Worm (Caenorhabditis elegans): ENCODE measurements around the gene F13E9.15.

The F13E9.15 gene

DNA sequence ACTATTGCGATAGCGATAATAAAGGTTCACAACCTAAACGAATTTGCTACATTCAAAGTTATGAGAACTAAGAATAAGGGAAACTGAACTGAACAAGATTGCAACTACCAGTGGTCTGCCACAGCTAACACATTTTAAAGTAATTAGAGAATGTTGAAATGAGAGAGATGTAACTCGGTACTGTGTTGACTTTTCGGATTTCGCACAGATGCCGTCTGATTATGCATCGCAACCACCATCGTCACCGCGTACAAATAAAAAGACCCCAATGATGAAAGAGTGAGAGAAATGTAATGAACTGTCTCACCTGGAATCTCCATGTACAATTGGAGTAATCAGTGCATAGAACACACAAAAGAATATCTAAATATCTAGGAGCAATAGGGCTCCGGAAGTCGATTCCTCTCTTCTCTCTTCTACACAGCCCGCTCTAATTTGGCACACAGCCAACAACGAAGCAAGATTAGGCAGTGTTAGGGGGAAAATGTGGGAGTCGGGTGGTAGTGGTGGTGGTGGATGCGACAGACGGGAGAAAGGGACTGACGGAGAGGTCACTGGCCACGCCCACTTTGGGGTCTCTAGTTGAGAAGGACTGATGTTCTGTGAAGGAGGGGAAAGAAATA is 20.9 kb downstream of the F13E9.15 start, which contains the start of gene F13E9.11:
TSS of gene F13E9.11 (minus strand) at position 507 of the 623 bp plus-strand sequence.
- TF ChIP-seq nfya-1 (tag; optimal IDR thresholded peaks at IDR 0.05; ENCODE audit: insufficient read depth) (peak; percentile 35), hmg-11 (tag; optimal IDR thresholded peaks at IDR 0.05) (peak; percentile 8), nhr-28 (tag; optimal IDR thresholded peaks at IDR 0.05) (no peak), nhr-43 (tag; optimal IDR thresholded peaks at IDR 0.05; ENCODE audit: poor library complexity, severe bottlenecking) (no peak)

DNA sequence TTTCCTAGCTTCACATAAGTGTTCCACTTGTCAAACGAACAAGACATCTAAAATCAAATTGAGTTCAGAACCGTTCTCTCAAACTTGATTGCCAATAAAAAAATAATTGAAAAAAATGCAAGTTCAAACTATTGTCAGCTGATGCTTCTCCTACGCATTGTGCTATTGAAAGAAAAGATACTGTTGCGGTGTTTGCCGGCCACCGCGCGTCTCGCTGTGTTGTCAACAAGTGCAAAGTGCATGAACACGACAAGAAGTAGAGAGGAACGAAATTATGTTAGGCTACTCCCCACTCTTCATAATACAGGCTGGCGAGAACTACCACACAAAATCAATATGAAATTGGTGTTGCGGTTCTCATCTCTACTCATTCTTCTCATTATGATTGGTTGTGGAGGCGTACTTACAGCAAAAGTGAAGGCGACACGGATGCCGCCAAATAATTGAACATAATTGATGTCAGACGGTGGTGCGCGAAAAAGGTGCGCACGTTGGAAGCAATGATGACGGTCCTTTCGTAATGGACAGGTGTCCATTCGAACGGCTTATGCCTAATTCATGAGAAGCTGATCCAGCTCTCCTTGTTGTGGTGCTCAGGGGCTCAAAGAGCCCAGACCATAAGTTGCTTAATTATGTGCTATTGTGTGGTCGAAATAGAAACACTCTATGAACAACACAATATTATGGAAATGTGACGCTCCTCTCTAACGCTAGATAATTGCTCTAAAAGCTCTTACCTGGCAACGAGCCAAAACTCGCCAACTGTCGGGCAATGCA is 22.1 kb downstream of the F13E9.15 start:
- TF ChIP-seq mdl-1 (tag; optimal IDR thresholded peaks at IDR 0.05): no peak
- TF ChIP-seq pha-4 (tag; optimal IDR thresholded peaks at IDR 0.05): peak; percentile 68

DNA sequence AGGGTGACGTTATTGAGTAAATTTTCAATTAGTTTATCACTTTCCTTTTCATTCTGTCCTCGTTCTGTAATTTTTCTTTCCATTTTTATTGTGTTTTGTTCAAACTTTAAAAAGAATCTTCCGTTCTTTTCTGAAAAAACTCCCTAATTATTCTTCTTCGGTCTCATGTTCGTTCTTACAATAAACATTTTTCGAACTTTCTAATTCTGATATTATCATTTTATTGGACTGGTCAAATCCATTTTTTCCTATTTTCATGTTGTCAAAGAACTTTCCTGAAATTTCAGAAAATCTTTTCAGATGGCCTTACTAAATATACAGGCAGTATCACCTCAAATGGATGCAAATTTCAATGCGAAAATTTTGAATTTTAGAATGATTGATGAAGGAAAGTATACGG is 25.6 kb downstream of the F13E9.15 start, which contains the start of gene nish-1:
TSS of gene nish-1 (plus strand) at position 301 of the 400 bp plus-strand sequence.
- TF ChIP-seq nhr-28 (tag; optimal IDR thresholded peaks at IDR 0.05) (no peak), nhr-77 (tag; optimal IDR thresholded peaks at IDR 0.05) (no peak), ztf-11 (tag; optimal IDR thresholded peaks at IDR 0.05) (no peak), sea-2 (GFP tag; optimal IDR thresholded peaks at IDR 0.05) (no peak), nhr-67 (tag; optimal IDR thresholded peaks at IDR 0.05) (no peak), nhr-12 (tag; optimal IDR thresholded peaks at IDR 0.05) (no peak), elt-2 (tag; optimal IDR thresholded peaks at IDR 0.05) (no peak), tbx-2 (tag; optimal IDR thresholded peaks at IDR 0.05) (no peak), ceh-16 (tag; optimal IDR thresholded peaks at IDR 0.05) (no peak), jun-1 (tag; optimal IDR thresholded peaks at IDR 0.05) (no peak), fkh-2 (tag; optimal IDR thresholded peaks at IDR 0.05) (no peak), fkh-10 (GFP tag; optimal IDR thresholded peaks at IDR 0.05) (no peak), daf-12 (tag; optimal IDR thresholded peaks at IDR 0.05) (no peak), nfya-1 (tag; optimal IDR thresholded peaks at IDR 0.05; ENCODE audit: insufficient read depth) (no peak), nhr-76 (tag; optimal IDR thresholded peaks at IDR 0.05) (no peak), fos-1 (tag; optimal IDR thresholded peaks at IDR 0.05) (no peak)

DNA sequence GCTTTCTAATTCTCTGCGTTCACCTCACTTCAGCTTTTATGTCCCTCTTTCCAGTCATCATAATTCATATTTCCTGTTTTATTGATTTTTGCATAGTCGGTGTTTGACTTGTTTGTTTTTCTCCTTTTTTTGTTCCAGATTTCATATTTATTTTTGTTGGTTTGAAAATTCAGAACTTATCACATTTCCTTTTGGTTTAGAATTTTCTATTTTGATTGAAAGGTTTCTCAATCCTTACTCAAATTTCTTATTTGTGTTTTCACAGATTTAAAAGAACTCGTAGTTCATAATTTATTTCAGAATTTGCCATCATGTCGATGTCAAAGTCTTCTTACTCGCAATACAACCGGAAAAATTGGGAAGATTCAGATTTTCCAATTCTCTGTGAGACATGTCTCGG is 28.6 kb downstream of the F13E9.15 start, which contains the start of gene rbm-22:
TSS of gene rbm-22 (plus strand) at position 301 of the 400 bp plus-strand sequence.
- no peak for TF ChIP-seq elt-3 (tag; optimal IDR thresholded peaks at IDR 0.05)
- no peak for TF ChIP-seq pqm-1 (tag; optimal IDR thresholded peaks at IDR 0.05)
- TF ChIP-seq ceh-28 (tag; optimal IDR thresholded peaks at IDR 0.05): peak; percentile 16

DNA sequence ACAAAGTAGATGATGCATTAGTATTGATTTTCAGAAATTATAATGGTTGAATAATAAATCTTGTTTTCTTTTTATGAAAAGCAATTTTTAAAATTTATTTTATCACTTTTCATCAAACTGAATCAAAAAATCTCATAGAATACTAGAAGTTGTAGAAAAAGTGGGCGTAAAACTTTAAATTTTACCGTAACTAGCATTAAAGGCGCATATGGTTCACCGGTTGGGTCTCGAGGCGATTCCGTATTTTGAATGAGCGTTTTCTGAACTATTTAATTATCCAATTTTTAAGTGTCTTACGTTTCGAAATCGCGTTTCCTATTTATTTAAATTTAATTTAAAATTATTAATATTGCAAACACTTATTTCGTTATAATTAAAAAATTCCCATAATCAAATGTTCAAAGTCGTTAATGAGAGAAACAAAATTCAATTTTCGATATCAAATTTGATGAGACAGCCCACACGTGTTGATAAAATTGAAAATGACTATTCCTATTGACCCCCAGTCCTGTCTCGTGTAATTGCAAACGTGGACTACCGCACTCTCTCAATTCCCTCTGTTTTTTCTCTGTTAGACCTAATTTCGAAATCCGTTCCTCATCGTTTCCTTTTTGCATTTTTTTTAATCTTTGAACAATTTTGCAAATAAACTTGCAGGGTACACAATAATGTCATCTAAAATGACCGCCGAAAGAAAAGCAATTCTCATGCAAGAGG is 31.2 kb downstream of the F13E9.15 start, which contains the start of the genes T11G6.2 and hars-1:
TSS of gene T11G6.2 (minus strand) at position 197 of the 717 bp plus-strand sequence.
TSS of gene hars-1 (plus strand) at position 658 of the 717 bp plus-strand sequence.
- TF ChIP-seq ceh-16 (tag; optimal IDR thresholded peaks at IDR 0.05): no peak
- TF ChIP-seq elt-1 (tag; optimal IDR thresholded peaks at IDR 0.05): no peak
- TF ChIP-seq mml-1 (tag; optimal IDR thresholded peaks at IDR 0.05): no peak
- TF ChIP-seq fkh-10 (GFP tag; optimal IDR thresholded peaks at IDR 0.05): no peak
- TF ChIP-seq nhr-25 (tag; optimal IDR thresholded peaks at IDR 0.05): peak; percentile 9
- TF ChIP-seq lsy-12 (tag; optimal IDR thresholded peaks at IDR 0.05): no peak
- TF ChIP-seq unc-62 (GFP tag; optimal IDR thresholded peaks at IDR 0.05): no peak
- peak; percentile 33 for TF ChIP-seq lin-39 (tag; optimal IDR thresholded peaks at IDR 0.05)
- TF ChIP-seq snpc-4 (tag; optimal IDR thresholded peaks at IDR 0.05): peak; percentile 33
- peak; percentile 39 for TF ChIP-seq nfya-1 (tag; optimal IDR thresholded peaks at IDR 0.05; ENCODE audit: insufficient read depth)
- TF ChIP-seq ceh-9 (tag; optimal IDR thresholded peaks at IDR 0.05): no peak
- peak; percentile 29 for TF ChIP-seq hmg-11 (tag; optimal IDR thresholded peaks at IDR 0.05)
- TF ChIP-seq ztf-11 (tag; optimal IDR thresholded peaks at IDR 0.05): no peak
- TF ChIP-seq nhr-43 (tag; optimal IDR thresholded peaks at IDR 0.05; ENCODE audit: poor library complexity, severe bottlenecking): no peak
- TF ChIP-seq daf-12 (tag; optimal IDR thresholded peaks at IDR 0.05): no peak
- TF ChIP-seq ZK546.5 (tag; optimal IDR thresholded peaks at IDR 0.05): no peak
- no peak for TF ChIP-seq zag-1 (tag; optimal IDR thresholded peaks at IDR 0.05)
- no peak for TF ChIP-seq fkh-2 (tag; optimal IDR thresholded peaks at IDR 0.05)
- TF ChIP-seq egl-27 (tag; optimal IDR thresholded peaks at IDR 0.05): no peak
- TF ChIP-seq nhr-11 (tag; optimal IDR thresholded peaks at IDR 0.05): no peak
- TF ChIP-seq jun-1 (tag; optimal IDR thresholded peaks at IDR 0.05): no peak
- peak; percentile 42 for TF ChIP-seq lin-15B (tag; optimal IDR thresholded peaks at IDR 0.05)
- TF ChIP-seq aly-2 (tag; optimal IDR thresholded peaks at IDR 0.05): no peak
- peak; percentile 3 for TF ChIP-seq mdl-1 (tag; optimal IDR thresholded peaks at IDR 0.05)
- TF ChIP-seq pqm-1 (tag; optimal IDR thresholded peaks at IDR 0.05): peak; percentile 80
- peak; percentile 45 for TF ChIP-seq pha-4 (tag; optimal IDR thresholded peaks at IDR 0.05)
- no peak for TF ChIP-seq ztf-4 (tag; optimal IDR thresholded peaks at IDR 0.05)
- no peak for TF ChIP-seq ceh-82 (tag; optimal IDR thresholded peaks at IDR 0.05)
- peak; percentile 37 for TF ChIP-seq nhr-23 (tag; optimal IDR thresholded peaks at IDR 0.05)
- no peak for TF ChIP-seq ama-1 (optimal IDR thresholded peaks at IDR 0.05)
